Fruit fly (Drosophila melanogaster): ENCODE results near the gene CG32436.

The CG32436 gene

DNA sequence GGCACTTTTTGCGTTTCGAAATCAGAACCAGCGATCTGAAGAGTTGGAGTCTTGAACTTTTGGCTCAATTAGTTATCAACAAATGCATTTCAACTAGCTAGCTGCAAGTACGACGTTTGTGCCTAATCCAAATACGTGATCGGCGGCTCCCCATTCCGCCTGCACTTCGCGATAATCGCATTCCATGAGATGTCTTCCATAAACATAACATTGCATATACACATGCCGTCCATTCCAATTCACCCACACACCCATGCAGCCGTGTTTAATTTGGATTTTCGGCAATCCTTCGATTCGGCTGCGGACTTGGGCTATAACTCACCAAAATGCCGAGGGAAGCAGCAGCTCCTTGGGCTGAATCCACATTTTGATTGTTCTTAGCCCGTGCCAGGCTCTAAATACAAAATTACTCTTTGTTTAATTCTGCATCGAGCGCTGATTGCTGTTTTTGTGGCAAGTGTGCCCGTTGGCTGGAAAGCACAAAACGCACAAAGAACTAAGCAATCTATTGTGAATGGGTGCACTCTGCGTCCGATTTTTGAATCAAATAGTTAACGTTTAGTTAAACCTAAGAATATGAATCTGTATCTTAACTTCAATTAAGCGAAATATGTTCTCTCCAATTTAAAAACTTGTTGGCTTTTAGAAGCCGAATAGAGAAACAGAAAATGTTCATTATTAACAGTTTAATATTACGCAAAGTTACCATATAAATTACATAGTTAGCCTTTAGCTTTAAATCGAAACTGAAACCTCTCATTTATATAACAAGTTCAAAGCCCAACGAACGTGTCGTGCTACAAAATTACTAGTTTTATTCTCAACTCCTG, at the start of gene CG32436, which contains the start of gene Tbc1d8-9:
TSS of gene CG32436 (plus strand) at position 780 of the 830 bp plus-strand sequence.
TSS of gene Tbc1d8-9 (minus strand) at position 463 of the 830 bp plus-strand sequence.
- no peak for TF ChIP-seq Dll (optimal IDR thresholded peaks at IDR 0.05)
- no peak for TF ChIP-seq usp (GFP tag; optimal IDR thresholded peaks at IDR 0.05)
- TF ChIP-seq psq (optimal IDR thresholded peaks at IDR 0.05): no peak
- TF ChIP-seq pan (optimal IDR thresholded peaks at IDR 0.05): no peak
- no peak for TF ChIP-seq CG8478 (optimal IDR thresholded peaks at IDR 0.05)
- no peak for TF ChIP-seq EcR (GFP tag; optimal IDR thresholded peaks at IDR 0.05)

DNA sequence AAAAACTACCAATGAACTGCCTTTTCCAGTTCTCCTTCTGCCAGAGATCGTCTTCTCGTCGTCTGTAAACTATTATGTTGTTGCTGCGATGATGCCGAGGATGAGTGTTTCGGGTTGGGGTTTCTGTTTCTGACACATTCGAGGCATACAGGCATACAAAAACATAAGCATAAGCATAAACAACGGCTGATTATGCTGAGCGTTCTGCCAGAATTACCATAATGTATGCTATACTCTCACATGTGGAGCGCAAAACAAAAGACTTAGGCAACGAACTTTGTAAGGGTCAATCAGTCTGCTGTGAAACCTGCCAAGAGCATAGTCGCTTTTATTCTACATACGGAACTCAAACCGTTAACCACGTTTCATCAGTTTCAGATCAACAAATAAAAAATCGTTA, 49.6 kb upstream of the CG32436 start, which contains the start of gene Cpr78Cb:
TSS of gene Cpr78Cb (plus strand) at position 291 of the 400 bp plus-strand sequence.
- TF ChIP-seq CG8478 (optimal IDR thresholded peaks at IDR 0.05) (no peak), EcR (GFP tag; optimal IDR thresholded peaks at IDR 0.05) (no peak)

- TF ChIP-seq usp (GFP tag; optimal IDR thresholded peaks at IDR 0.05) (no peak), Dll (optimal IDR thresholded peaks at IDR 0.05) (no peak), CG8478 (optimal IDR thresholded peaks at IDR 0.05) (no peak), psq (optimal IDR thresholded peaks at IDR 0.05) (no peak)
Observed at dm6 chr3L:21297703-21298102, 46.1 kb upstream of the CG32436 start, which contains the start of gene Edg78E. TSS of gene Edg78E (minus strand) at chr3L:21297803.

- TF ChIP-seq usp (GFP tag; optimal IDR thresholded peaks at IDR 0.05) (no peak), Dll (optimal IDR thresholded peaks at IDR 0.05) (no peak), psq (optimal IDR thresholded peaks at IDR 0.05) (no peak), pan (optimal IDR thresholded peaks at IDR 0.05) (no peak), EcR (GFP tag; optimal IDR thresholded peaks at IDR 0.05) (no peak), CG8478 (optimal IDR thresholded peaks at IDR 0.05) (no peak)
Observed at dm6 chr3L:21298375-21298774, 45.5 kb upstream of the CG32436 start, which contains the start of gene CG43702. TSS of gene CG43702 (plus strand) at chr3L:21298675.

dm6 chr3L:21299203-21299602, 44.6 kb upstream of the CG32436 start:
- TF ChIP-seq EcR (GFP tag; optimal IDR thresholded peaks at IDR 0.05) (no peak), pan (optimal IDR thresholded peaks at IDR 0.05) (no peak), CG8478 (optimal IDR thresholded peaks at IDR 0.05) (no peak), psq (optimal IDR thresholded peaks at IDR 0.05) (no peak), Dll (optimal IDR thresholded peaks at IDR 0.05) (no peak), usp (GFP tag; optimal IDR thresholded peaks at IDR 0.05) (no peak)

DNA sequence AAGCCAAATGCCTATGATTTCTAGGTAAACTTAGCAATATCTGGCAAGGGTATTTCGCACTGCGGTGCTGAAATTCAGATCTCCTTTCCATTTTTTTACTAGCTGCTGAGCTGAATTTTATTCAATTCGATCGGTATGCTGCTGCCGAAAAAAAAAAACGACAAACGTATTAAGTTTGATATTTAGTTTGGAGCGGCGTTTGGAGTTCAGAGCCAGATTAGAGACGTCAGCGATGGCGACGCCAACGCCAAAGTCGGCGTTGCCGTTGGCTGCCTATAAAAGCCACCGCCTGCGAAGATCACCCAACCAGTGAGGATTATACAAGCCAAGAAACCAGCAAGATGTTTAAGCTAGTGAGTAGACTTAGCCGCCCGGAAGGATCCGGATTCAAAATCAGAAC, 43.6 kb upstream of the CG32436 start, which contains the start of gene Cpr78Cc:
TSS of gene Cpr78Cc (plus strand) at position 301 of the 400 bp plus-strand sequence.
- TF ChIP-seq psq (optimal IDR thresholded peaks at IDR 0.05) (no peak), pan (optimal IDR thresholded peaks at IDR 0.05) (no peak), EcR (GFP tag; optimal IDR thresholded peaks at IDR 0.05) (no peak), CG8478 (optimal IDR thresholded peaks at IDR 0.05) (no peak), usp (GFP tag; optimal IDR thresholded peaks at IDR 0.05) (no peak), Dll (optimal IDR thresholded peaks at IDR 0.05) (no peak)

DNA sequence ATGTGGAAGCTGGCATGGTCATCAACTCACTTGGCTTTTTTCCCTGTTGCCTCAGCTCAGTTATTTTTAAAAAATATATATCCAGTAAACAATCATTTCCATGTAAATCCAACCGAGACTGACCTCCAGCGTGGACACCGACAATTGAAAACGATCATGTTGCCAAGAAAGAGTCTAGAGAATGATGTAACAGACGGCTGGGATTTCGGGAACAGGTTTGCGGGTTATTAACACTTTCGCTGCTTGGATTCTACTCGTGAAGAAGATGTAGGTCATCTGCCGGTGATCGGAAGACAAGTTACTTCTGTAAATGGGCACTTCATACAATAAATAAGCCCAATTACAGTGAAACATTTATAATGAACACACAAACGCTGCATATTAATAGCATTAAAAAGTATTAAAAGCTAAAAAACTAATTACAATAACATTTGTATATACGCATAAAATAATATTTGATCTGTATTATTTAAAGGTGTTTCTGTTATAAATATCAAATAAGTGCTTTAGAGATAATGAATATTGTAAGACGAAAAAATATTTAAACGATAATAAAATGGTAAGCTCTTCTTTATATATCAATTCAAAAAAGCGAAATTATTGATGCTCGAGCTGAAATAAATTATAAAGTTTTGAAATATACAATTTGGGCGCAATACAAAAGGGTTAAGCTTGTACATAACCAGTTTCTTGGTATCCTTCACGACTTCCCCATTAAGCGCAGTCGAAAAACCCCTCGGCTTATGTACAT, 41.9 kb upstream of the CG32436 start:
- TF ChIP-seq CG8478 (optimal IDR thresholded peaks at IDR 0.05): no peak
- no peak for TF ChIP-seq usp (GFP tag; optimal IDR thresholded peaks at IDR 0.05)

DNA sequence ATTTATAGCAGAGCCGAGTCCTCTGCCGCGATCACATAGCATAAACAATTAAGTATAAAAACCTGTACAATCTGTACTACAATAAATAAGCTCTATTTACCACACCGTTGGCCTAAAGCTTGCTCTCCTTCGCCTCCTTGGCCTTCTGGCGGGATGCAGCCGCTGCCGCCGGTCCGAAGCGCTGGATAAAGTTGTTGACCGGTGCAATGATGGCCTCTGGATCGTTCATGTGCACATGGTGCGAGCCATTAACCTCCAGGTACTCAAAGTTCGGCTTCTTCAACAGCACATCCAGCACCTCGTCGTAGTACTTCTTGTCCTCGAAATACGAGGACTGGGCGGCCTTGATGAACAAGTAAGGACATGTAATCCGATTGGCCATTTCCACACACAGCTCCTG, 41.3 kb upstream of the CG32436 start:
- TF ChIP-seq Dll (optimal IDR thresholded peaks at IDR 0.05) (no peak), usp (GFP tag; optimal IDR thresholded peaks at IDR 0.05) (no peak), pan (optimal IDR thresholded peaks at IDR 0.05) (no peak), CG8478 (optimal IDR thresholded peaks at IDR 0.05) (no peak), psq (optimal IDR thresholded peaks at IDR 0.05) (no peak), EcR (GFP tag; optimal IDR thresholded peaks at IDR 0.05) (no peak)

DNA sequence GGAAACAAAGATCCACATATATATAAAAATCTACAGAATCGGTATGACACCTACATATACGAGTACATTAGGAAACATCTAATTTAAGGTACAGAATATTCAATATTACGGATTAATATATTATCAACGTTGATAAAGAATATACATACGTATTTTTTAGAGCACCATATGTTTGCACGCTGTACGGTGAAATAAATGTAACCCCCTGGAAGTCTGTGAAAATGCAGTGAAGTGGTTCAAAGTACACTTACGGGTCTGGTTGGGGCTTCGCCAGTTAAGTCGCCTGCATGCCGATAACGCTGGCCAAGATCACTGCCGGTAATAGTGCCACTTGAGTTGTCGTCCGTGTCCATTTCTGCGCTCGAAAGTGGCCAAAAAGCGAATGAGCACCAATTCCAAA, 40.2 kb upstream of the CG32436 start:
- TF ChIP-seq EcR (GFP tag; optimal IDR thresholded peaks at IDR 0.05) (no peak), psq (optimal IDR thresholded peaks at IDR 0.05) (no peak), usp (GFP tag; optimal IDR thresholded peaks at IDR 0.05) (no peak), CG8478 (optimal IDR thresholded peaks at IDR 0.05) (no peak), Dll (optimal IDR thresholded peaks at IDR 0.05) (no peak), pan (optimal IDR thresholded peaks at IDR 0.05) (no peak)

dm6 chr3L:21304400-21304799, 39.4 kb upstream of the CG32436 start, which contains the start of the genes CG11309 and CG7632:
TSS of gene CG11309 (minus strand) at chr3L:21304658.
TSS of gene CG7632 (plus strand) at chr3L:21304697.
- TF ChIP-seq EcR (GFP tag; optimal IDR thresholded peaks at IDR 0.05) (no peak), pan (optimal IDR thresholded peaks at IDR 0.05) (no peak), psq (optimal IDR thresholded peaks at IDR 0.05) (no peak), CG8478 (optimal IDR thresholded peaks at IDR 0.05) (no peak), Dll (optimal IDR thresholded peaks at IDR 0.05) (no peak), usp (GFP tag; optimal IDR thresholded peaks at IDR 0.05) (no peak)

DNA sequence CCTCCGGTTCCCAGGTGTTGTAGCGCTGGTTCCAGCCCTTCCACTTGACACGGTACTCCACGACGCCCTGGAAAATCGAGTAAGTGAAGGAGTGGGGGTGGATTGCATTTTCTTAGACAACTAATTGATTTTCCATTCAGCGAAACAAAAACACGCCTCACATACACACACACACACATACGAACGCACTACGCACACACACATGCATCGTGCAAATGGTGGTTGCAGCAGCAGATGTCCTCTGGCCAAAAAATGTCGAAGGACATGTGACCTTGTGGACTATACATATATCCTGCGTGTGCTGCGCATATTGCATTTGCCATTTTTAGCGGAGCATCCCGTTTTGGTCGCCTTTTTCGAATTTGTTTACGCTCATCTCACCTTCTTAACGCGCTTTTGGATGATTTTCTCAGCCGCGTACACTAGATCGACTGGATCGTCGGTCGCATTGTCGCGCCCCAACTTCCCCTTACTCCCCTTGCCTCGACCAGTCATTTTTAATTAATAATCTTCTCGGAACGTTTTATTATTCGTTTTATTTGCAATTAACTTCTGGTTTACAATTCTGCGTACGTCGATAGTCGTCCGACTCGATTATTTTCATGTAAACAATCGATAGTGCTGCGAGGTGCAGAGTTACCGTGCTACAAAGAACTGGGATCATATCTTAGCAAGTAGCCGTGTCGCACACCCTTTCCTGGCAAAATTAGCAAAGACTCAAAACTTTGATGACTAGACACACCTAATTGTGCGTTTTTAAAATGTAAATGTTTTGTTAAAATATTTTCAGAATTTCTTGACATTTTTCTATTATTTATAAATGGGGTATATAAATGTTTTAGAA, 26.2 kb upstream of the CG32436 start, which contains the start of gene Pc:
TSS of gene Pc (minus strand) at position 605 of the 844 bp plus-strand sequence.
- no peak for TF ChIP-seq psq (optimal IDR thresholded peaks at IDR 0.05)
- no peak for TF ChIP-seq usp (GFP tag; optimal IDR thresholded peaks at IDR 0.05)
- no peak for TF ChIP-seq CG8478 (optimal IDR thresholded peaks at IDR 0.05)
- TF ChIP-seq EcR (GFP tag; optimal IDR thresholded peaks at IDR 0.05): no peak
- no peak for TF ChIP-seq pan (optimal IDR thresholded peaks at IDR 0.05)
- no peak for TF ChIP-seq Dll (optimal IDR thresholded peaks at IDR 0.05)
